Fruit fly (Drosophila melanogaster): Measurements from ENCODE around the gene lqfR.

dm6 chr3R:22381735-22382134 lies 29.4 kb upstream of the lqfR start, which contains the start of gene Gpdh3:
- TF ChIP-seq CG16779 (tag; optimal IDR thresholded peaks at IDR 0.05) (no peak), dsx (GFP tag; optimal IDR thresholded peaks at IDR 0.05; ENCODE audit: poor library complexity, severe bottlenecking) (no peak), CG8632 (GFP tag; optimal IDR thresholded peaks at IDR 0.05) (no peak), net (GFP tag; optimal IDR thresholded peaks at IDR 0.05) (no peak), Blimp-1 (GFP tag; optimal IDR thresholded peaks at IDR 0.05) (no peak)
